Worm (Caenorhabditis elegans): ENCODE measurements around the gene sym-2.

The sym-2 gene

ce11 chrII:9188380-9188779 lies at the start of gene sym-2:
sym-2 (minus strand) TSS chrII:9188480.
- TF ChIP-seq nhr-23 (tag; optimal IDR thresholded peaks at IDR 0.05) (peak; percentile 40), nhr-25 (tag; optimal IDR thresholded peaks at IDR 0.05) (peak; percentile 23), ama-1 (optimal IDR thresholded peaks at IDR 0.05) (no peak)

- no peak for TF ChIP-seq mdl-1 (tag; optimal IDR thresholded peaks at IDR 0.05)
- no peak for TF ChIP-seq fkh-2 (tag; optimal IDR thresholded peaks at IDR 0.05)
- no peak for TF ChIP-seq snpc-4 (tag; optimal IDR thresholded peaks at IDR 0.05)
- TF ChIP-seq eor-1 (tag; optimal IDR thresholded peaks at IDR 0.05): no peak
- no peak for TF ChIP-seq nfya-1 (tag; optimal IDR thresholded peaks at IDR 0.05; ENCODE audit: insufficient read depth)
- TF ChIP-seq egl-5 (tag; optimal IDR thresholded peaks at IDR 0.05): no peak
- TF ChIP-seq hmg-11 (tag; optimal IDR thresholded peaks at IDR 0.05): no peak
- no peak for TF ChIP-seq nhr-67 (tag; optimal IDR thresholded peaks at IDR 0.05)
- TF ChIP-seq aly-2 (tag; optimal IDR thresholded peaks at IDR 0.05): no peak
- TF ChIP-seq nhr-23 (tag; optimal IDR thresholded peaks at IDR 0.05): no peak
Measured at ce11 chrII:9237719-9238118, 49.4 kb upstream of the sym-2 start.

- no peak for TF ChIP-seq aly-2 (tag; optimal IDR thresholded peaks at IDR 0.05)
- TF ChIP-seq ceh-82 (tag; optimal IDR thresholded peaks at IDR 0.05): no peak
- no peak for TF ChIP-seq ceh-16 (tag; optimal IDR thresholded peaks at IDR 0.05)
- TF ChIP-seq ceh-28 (tag; optimal IDR thresholded peaks at IDR 0.05): no peak
- TF ChIP-seq R02D3.7 (tag; optimal IDR thresholded peaks at IDR 0.05): no peak
- no peak for TF ChIP-seq nhr-11 (tag; optimal IDR thresholded peaks at IDR 0.05)
- TF ChIP-seq nhr-43 (tag; optimal IDR thresholded peaks at IDR 0.05; ENCODE audit: poor library complexity, severe bottlenecking): no peak
- TF ChIP-seq elt-1 (tag; optimal IDR thresholded peaks at IDR 0.05): no peak
- TF ChIP-seq nhr-25 (tag; optimal IDR thresholded peaks at IDR 0.05): no peak
- TF ChIP-seq nfya-1 (tag; optimal IDR thresholded peaks at IDR 0.05; ENCODE audit: insufficient read depth): no peak
- no peak for TF ChIP-seq unc-62 (GFP tag; optimal IDR thresholded peaks at IDR 0.05)
- TF ChIP-seq ama-1 (optimal IDR thresholded peaks at IDR 0.05): no peak
- no peak for TF ChIP-seq nhr-77 (tag; optimal IDR thresholded peaks at IDR 0.05)
- no peak for TF ChIP-seq elt-3 (tag; optimal IDR thresholded peaks at IDR 0.05)
- no peak for TF ChIP-seq zag-1 (tag; optimal IDR thresholded peaks at IDR 0.05)
- TF ChIP-seq ZK546.5 (tag; optimal IDR thresholded peaks at IDR 0.05): no peak
- TF ChIP-seq jun-1 (tag; optimal IDR thresholded peaks at IDR 0.05): no peak
Measured at ce11 chrII:9236972-9237371, 48.7 kb upstream of the sym-2 start.

- no peak for TF ChIP-seq eor-1 (tag; optimal IDR thresholded peaks at IDR 0.05)
- peak; percentile 26 for TF ChIP-seq nhr-43 (tag; optimal IDR thresholded peaks at IDR 0.05; ENCODE audit: poor library complexity, severe bottlenecking)
Measured at ce11 chrII:9236283-9236682, 48.0 kb upstream of the sym-2 start, which contains the start of gene T26C5.3. T26C5.3 (plus strand) TSS chrII:9236583.

- TF ChIP-seq ceh-16 (tag; optimal IDR thresholded peaks at IDR 0.05) (no peak), nhr-43 (tag; optimal IDR thresholded peaks at IDR 0.05; ENCODE audit: poor library complexity, severe bottlenecking) (peak; percentile 51)
Measured at ce11 chrII:9233813-9234212, 45.5 kb upstream of the sym-2 start.

- TF ChIP-seq R02D3.7 (tag; optimal IDR thresholded peaks at IDR 0.05) (no peak), nhr-77 (tag; optimal IDR thresholded peaks at IDR 0.05) (no peak), tbx-2 (tag; optimal IDR thresholded peaks at IDR 0.05) (no peak), fos-1 (tag; optimal IDR thresholded peaks at IDR 0.05) (no peak), nhr-23 (tag; optimal IDR thresholded peaks at IDR 0.05) (no peak), ceh-82 (tag; optimal IDR thresholded peaks at IDR 0.05) (no peak), ama-1 (optimal IDR thresholded peaks at IDR 0.05) (no peak), elt-1 (tag; optimal IDR thresholded peaks at IDR 0.05) (no peak), mml-1 (tag; optimal IDR thresholded peaks at IDR 0.05) (no peak), nhr-67 (tag; optimal IDR thresholded peaks at IDR 0.05) (no peak)
Measured at ce11 chrII:9232923-9233322, 44.6 kb upstream of the sym-2 start, which contains the start of gene T26C5.2. T26C5.2 (plus strand) TSS chrII:9233223.

- peak; percentile 34 for TF ChIP-seq nhr-43 (tag; optimal IDR thresholded peaks at IDR 0.05; ENCODE audit: poor library complexity, severe bottlenecking)
- no peak for TF ChIP-seq ceh-82 (tag; optimal IDR thresholded peaks at IDR 0.05)
- TF ChIP-seq nhr-23 (tag; optimal IDR thresholded peaks at IDR 0.05): peak; percentile 16
Measured at ce11 chrII:9232493-9232892, 44.2 kb upstream of the sym-2 start.
